Worm (Caenorhabditis elegans): ENCODE results near the gene Y7A5A.5.

Gene Y7A5A.5

ce11 chrX:15786726-15787125 lies at the start of gene Y7A5A.5:
TSS of gene Y7A5A.5 (minus strand) at chrX:15786826.
- TF ChIP-seq tbp1 (GFP tag; optimal IDR thresholded peaks at IDR 0.05): no peak
- no peak for TF ChIP-seq egl-18 (GFP tag; IDR thresholded peaks at IDR 0.05)
- TF ChIP-seq mel-28 (tag; optimal IDR thresholded peaks at IDR 0.05; ENCODE audit: borderline replicate concordance): no peak
- TF ChIP-seq lir-1 (GFP tag; conservative IDR thresholded peaks at IDR 0.05): no peak
- no peak for TF ChIP-seq let-526 (GFP tag; IDR thresholded peaks at IDR 0.05)
- no peak for TF ChIP-seq D2030.7 (GFP tag; IDR thresholded peaks at IDR 0.05)
- TF ChIP-seq F39B2.1 (GFP tag; IDR thresholded peaks at IDR 0.05): no peak
- no peak for TF ChIP-seq Y67H2A.10 (GFP tag; conservative IDR thresholded peaks at IDR 0.05)
- no peak for TF ChIP-seq hlh-12 (tag; optimal IDR thresholded peaks at IDR 0.05)
- no peak for TF ChIP-seq nhr-90 (tag; optimal IDR thresholded peaks at IDR 0.05)
- no peak for TF ChIP-seq ceh-27 (GFP tag; optimal IDR thresholded peaks at IDR 0.05)
- TF ChIP-seq egrh-3 (GFP tag; IDR thresholded peaks at IDR 0.05): no peak
- TF ChIP-seq F23B12.7 (tag; optimal IDR thresholded peaks at IDR 0.05; ENCODE audit: insufficient read depth): no peak
- TF ChIP-seq athp-1 (tag; optimal IDR thresholded peaks at IDR 0.05): no peak
- TF ChIP-seq lin-26 (GFP tag; IDR thresholded peaks at IDR 0.05): no peak
- no peak for TF ChIP-seq madf-6 (GFP tag; IDR thresholded peaks at IDR 0.05)
- no peak for TF ChIP-seq hsf-1 (GFP tag; IDR thresholded peaks at IDR 0.05)
- no peak for TF ChIP-seq F52B5.7 (tag; optimal IDR thresholded peaks at IDR 0.05)
- TF ChIP-seq ztf-22 (GFP tag; optimal IDR thresholded peaks at IDR 0.05): no peak
- TF ChIP-seq egl-44 (GFP tag; IDR thresholded peaks at IDR 0.05): no peak

DNA sequence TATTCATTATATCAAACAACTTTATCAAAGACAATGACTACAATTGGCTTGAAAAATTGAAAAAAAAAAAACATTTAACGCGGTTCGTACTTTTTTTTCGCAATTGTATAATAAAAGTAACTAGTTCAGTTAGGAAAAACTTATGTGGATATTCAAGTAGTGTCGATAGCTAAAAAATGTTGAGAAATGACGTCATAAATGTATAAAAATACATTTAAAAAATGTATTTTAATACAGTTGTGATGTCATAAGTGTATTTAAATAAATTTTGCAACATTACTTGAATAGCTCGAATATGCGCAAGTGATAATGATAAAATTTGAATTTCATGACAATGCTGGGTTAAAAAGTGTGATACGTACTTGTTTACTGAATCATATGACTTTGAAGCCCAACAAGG lies 44.9 kb upstream of the Y7A5A.5 start:
- no peak for TF ChIP-seq ztf-28 (GFP tag; IDR thresholded peaks at IDR 0.05)
- no peak for TF ChIP-seq F23B12.7 (tag; optimal IDR thresholded peaks at IDR 0.05; ENCODE audit: insufficient read depth)
- TF ChIP-seq F39B2.1 (GFP tag; IDR thresholded peaks at IDR 0.05): no peak
- TF ChIP-seq Y53F4B.3 (GFP tag; IDR thresholded peaks at IDR 0.05): no peak
- no peak for TF ChIP-seq ceh-91 (GFP tag; IDR thresholded peaks at IDR 0.05)
- no peak for TF ChIP-seq F33H1.4 (GFP tag; IDR thresholded peaks at IDR 0.05)
- no peak for TF ChIP-seq F22D6.2 (tag; optimal IDR thresholded peaks at IDR 0.05)
- no peak for TF ChIP-seq aptf-2 (GFP tag; conservative IDR thresholded peaks at IDR 0.05)
- TF ChIP-seq ztf-6 (GFP tag; IDR thresholded peaks at IDR 0.05): no peak
- TF ChIP-seq nhr-27 (tag; optimal IDR thresholded peaks at IDR 0.05): no peak
- TF ChIP-seq athp-1 (tag; optimal IDR thresholded peaks at IDR 0.05): no peak
- TF ChIP-seq Y56A3A.18 (GFP tag; IDR thresholded peaks at IDR 0.05): no peak
- no peak for TF ChIP-seq sdz-38 (tag; optimal IDR thresholded peaks at IDR 0.05)
- no peak for TF ChIP-seq ztf-25 (GFP tag; IDR thresholded peaks at IDR 0.05)
- no peak for TF ChIP-seq B0035.1 (tag; optimal IDR thresholded peaks at IDR 0.05)
- no peak for TF ChIP-seq nhr-80 (tag; optimal IDR thresholded peaks at IDR 0.05)
- TF ChIP-seq F55B11.4 (tag; optimal IDR thresholded peaks at IDR 0.05; ENCODE audit: borderline replicate concordance, insufficient read depth): no peak

DNA sequence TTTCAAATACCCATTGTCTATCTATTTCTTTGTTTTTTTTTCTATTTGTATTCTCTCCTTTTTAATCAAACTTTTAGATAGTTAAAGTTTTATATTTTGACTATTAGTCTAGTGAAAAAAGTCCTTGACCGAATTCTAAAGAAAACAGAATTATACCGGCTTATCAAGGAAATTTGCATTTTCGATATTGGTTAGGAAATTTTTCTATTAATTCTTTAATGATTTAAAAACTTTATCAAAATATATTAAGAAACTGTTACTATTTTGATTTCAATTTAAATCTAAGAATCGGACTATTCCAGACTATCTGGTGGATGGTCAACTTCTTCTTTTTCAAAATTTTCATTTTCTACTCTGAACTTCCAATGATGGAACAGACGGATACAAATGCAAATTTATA lies 41.4 kb upstream of the Y7A5A.5 start, which contains the start of gene Y7A5A.20:
TSS of gene Y7A5A.20 (plus strand) at position 301 of the 400 bp plus-strand sequence.
- TF ChIP-seq hsf-1 (GFP tag; IDR thresholded peaks at IDR 0.05): no peak
- TF ChIP-seq bed-1 (GFP tag; IDR thresholded peaks at IDR 0.05): no peak
- no peak for TF ChIP-seq F37B4.10 (GFP tag; IDR thresholded peaks at IDR 0.05)
- no peak for TF ChIP-seq bed-2 (GFP tag; IDR thresholded peaks at IDR 0.05)
- TF ChIP-seq attf-6 (GFP tag; IDR thresholded peaks at IDR 0.05): no peak
- no peak for TF ChIP-seq ccch-3 (GFP tag; optimal IDR thresholded peaks at IDR 0.05)
- no peak for TF ChIP-seq attf-5 (GFP tag; optimal IDR thresholded peaks at IDR 0.05)
- TF ChIP-seq nhr-80 (tag; optimal IDR thresholded peaks at IDR 0.05): no peak
